Fruit fly (Drosophila melanogaster): ENCODE data around the gene Ssdp.

The Ssdp gene

DNA sequence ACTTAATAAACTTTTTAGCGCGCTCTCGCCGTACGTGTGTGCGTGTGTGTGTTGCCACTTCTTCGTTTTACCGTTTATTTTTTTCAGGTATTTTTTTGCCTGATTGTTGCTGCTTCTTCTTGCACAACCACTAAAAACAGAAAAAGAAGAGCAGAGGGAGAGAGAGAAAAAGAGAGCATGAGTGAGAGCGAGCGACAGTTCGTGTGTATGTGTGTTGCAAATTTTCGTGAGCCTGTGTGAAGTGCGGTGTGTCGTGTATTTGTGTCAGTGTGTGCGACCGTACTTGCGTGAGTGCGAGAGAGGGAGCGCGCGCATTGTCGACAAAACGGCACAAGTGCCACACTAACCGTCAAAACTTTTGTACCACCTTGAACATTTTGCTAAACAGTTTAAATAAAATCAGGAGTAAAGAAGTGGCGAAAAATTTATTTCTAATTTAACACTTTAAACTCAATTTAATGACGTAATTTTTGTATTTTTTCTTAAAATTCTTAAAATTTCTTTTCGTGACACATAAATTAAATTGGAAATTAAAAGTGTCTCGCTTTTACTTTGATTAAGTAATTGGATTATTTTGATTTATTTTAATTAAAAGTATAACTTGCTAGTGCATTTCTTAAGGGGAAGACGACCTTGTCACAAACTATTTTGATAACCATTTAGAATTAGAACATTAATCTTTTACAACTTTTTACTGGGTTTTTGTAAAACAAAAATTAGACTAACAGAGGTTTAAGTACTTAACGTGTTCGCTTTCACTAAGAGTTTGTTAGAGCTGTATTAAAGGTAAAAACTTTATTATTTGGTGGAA lies 2.2 kb downstream of the Ssdp start (continued):
- TF ChIP-seq CG17912 (GFP tag; optimal IDR thresholded peaks at IDR 0.05) (no peak), chn (GFP tag; optimal IDR thresholded peaks at IDR 0.05) (no peak), CG2199 (GFP tag; IDR thresholded peaks at IDR 0.05) (no peak), CG30020 (tag; optimal IDR thresholded peaks at IDR 0.05) (peak; percentile 9), p53 (GFP tag; optimal IDR thresholded peaks at IDR 0.05) (no peak), CG15601 (tag; optimal IDR thresholded peaks at IDR 0.05) (peak; percentile 55), CG7745 (tag; optimal IDR thresholded peaks at IDR 0.05) (peak; percentile 26), CG12155 (GFP tag; optimal IDR thresholded peaks at IDR 0.05) (peak; percentile 41), CG13296 (GFP tag; optimal IDR thresholded peaks at IDR 0.05) (peak; percentile 39), ewg (GFP tag; optimal IDR thresholded peaks at IDR 0.05) (peak; percentile 65), CG9817 (tag; optimal IDR thresholded peaks at IDR 0.05) (peak; percentile 50), Gsc (GFP tag; IDR thresholded peaks at IDR 0.05) (no peak), tup (GFP tag; optimal IDR thresholded peaks at IDR 0.05) (no peak), CG34224 (GFP tag; IDR thresholded peaks at IDR 0.05; ENCODE audit: partially characterized antibody) (no peak), B-H2 (GFP tag; optimal IDR thresholded peaks at IDR 0.05) (peak; percentile 7), lbe (GFP tag; optimal IDR thresholded peaks at IDR 0.05) (peak; percentile 86), CG16815 (GFP tag; optimal IDR thresholded peaks at IDR 0.05) (peak; percentile 66), CG10209 (GFP tag; optimal IDR thresholded peaks at IDR 0.05) (peak; percentile 53), br (optimal IDR thresholded peaks at IDR 0.05) (no peak), CG15479 (GFP tag; optimal IDR thresholded peaks at IDR 0.05) (peak; percentile 97), CG31388 (GFP tag; optimal IDR thresholded peaks at IDR 0.05) (no peak), sc (optimal IDR thresholded peaks at IDR 0.05) (no peak), sc (GFP tag; optimal IDR thresholded peaks at IDR 0.05) (peak; percentile 6), dmrt11E (tag; optimal IDR thresholded peaks at IDR 0.05) (peak; percentile 57), CG4404 (GFP tag; IDR thresholded peaks at IDR 0.05) (no peak), Dfd (GFP tag; optimal IDR thresholded peaks at IDR 0.05) (no peak), sqz (GFP tag; optimal IDR thresholded peaks at IDR 0.05) (peak; percentile 98), cad (GFP tag; optimal IDR thresholded peaks at IDR 0.05) (no peak), lilli (GFP tag; optimal IDR thresholded peaks at IDR 0.05) (peak; percentile 41), E2f1 (GFP tag; IDR thresholded peaks at IDR 0.05) (no peak), CG4730 (GFP tag; IDR thresholded peaks at IDR 0.05) (no peak), sisA (GFP tag; IDR thresholded peaks at IDR 0.05) (no peak), CG2875 (GFP tag; optimal IDR thresholded peaks at IDR 0.05) (peak; percentile 13), CG2116 (GFP tag; optimal IDR thresholded peaks at IDR 0.05) (peak; percentile 28), Spps (tag; optimal IDR thresholded peaks at IDR 0.05) (no peak), CG17359 (tag; optimal IDR thresholded peaks at IDR 0.05) (peak; percentile 66), grau (tag; optimal IDR thresholded peaks at IDR 0.05) (peak; percentile 76), Drgx (GFP tag; IDR thresholded peaks at IDR 0.05) (no peak), nom (GFP tag; optimal IDR thresholded peaks at IDR 0.05) (peak; percentile 97), Mad (GFP tag; optimal IDR thresholded peaks at IDR 0.05) (no peak), bcd (GFP tag; optimal IDR thresholded peaks at IDR 0.05) (peak; percentile 66), CG17829 (tag; optimal IDR thresholded peaks at IDR 0.05) (peak; percentile 50), D (optimal IDR thresholded peaks at IDR 0.05) (no peak), D (GFP tag; optimal IDR thresholded peaks at IDR 0.05) (peak; percentile 26), CG8924 (tag; optimal IDR thresholded peaks at IDR 0.05) (peak; percentile 62), CG8765 (GFP tag; IDR thresholded peaks at IDR 0.05) (no peak), HLH54F (GFP tag; optimal IDR thresholded peaks at IDR 0.05) (no peak), CG7786 (GFP tag; optimal IDR thresholded peaks at IDR 0.05) (peak; percentile 26), ttk (GFP tag; IDR thresholded peaks at IDR 0.05) (no peak), CG10959 (GFP tag; IDR thresholded peaks at IDR 0.05) (no peak), CG10565 (GFP tag; optimal IDR thresholded peaks at IDR 0.05) (no peak)

All from whole organism, embryonic.